Worm (Caenorhabditis elegans) whole organism, L3 larva: ENCODE results near the gene Y48E1B.3.

Source experiments
- jun-1 ChIP-seq: fragments of 150-350 bp; optimal IDR thresholded peaks from 2 replicates; lab custom pipeline; 2014; ENCODE audit warnings: missing biosample characterization, missing genetic modification reagents, missing genetic modification characterization
- lsy-12 ChIP-seq: sonication (generic microtip); optimal IDR thresholded peaks from 2 replicates; lab custom pipeline; 2016; ENCODE audit warnings: mild to moderate bottlenecking, missing genetic modification characterization, missing compliant biosample characterization
- nhr-237 ChIP-seq: fragments of 150-350 bp; optimal IDR thresholded peaks from 2 replicates; lab custom pipeline; 2014; ENCODE audit warnings: missing biosample characterization, missing genetic modification characterization

ce11 chrII:13600904-13601303 is 33.1 kb upstream of the Y48E1B.3 start, which contains the start of gene csp-1:
- TF ChIP-seq jun-1 (tag; lab: Kevin White, UChicago) (no peak), nhr-237 (tag; lab: Kevin White, UChicago) (no peak), lsy-12 (tag; lab: Kevin White, UChicago) (no peak)
